Worm (Caenorhabditis elegans) whole organism, L4 larva: ENCODE data around the gene pgp-1.

ENCODE experiments used
- aha-1 ChIP-seq: fragments of 150-350 bp; peaks from one replicate; lab custom pipeline; 2014; ENCODE audit warnings: missing biosample characterization, missing genetic modification characterization
- ama-1 ChIP-seq: fragments of 150-350 bp; optimal IDR thresholded peaks from 2 replicates; lab custom pipeline; 2014; ENCODE audit warnings: inconsistent platforms, mixed read lengths
- lin-13 ChIP-seq: fragments of 150-350 bp; optimal IDR thresholded peaks from 2 replicates; lab custom pipeline; 2014; ENCODE audit warnings: missing biosample characterization, missing genetic modification reagents, missing genetic modification characterization
- nhr-237 ChIP-seq: sonication (generic microtip); optimal IDR thresholded peaks from 2 replicates; lab custom pipeline; 2017; ENCODE audit warnings: missing biosample characterization, missing genetic modification characterization

ce11 chrIV:12583181-12583580 lies 15.8 kb downstream of the pgp-1 start:
- no peak for TF ChIP-seq ama-1
- no peak for TF ChIP-seq nhr-237 (tag; lab: Kevin White, UChicago)
- TF ChIP-seq aha-1 (tag; lab: Kevin White, UChicago): peak; percentile 88
- no peak for TF ChIP-seq lin-13
